Worm (Caenorhabditis elegans): ENCODE results near the gene mvk-1.

DNA sequence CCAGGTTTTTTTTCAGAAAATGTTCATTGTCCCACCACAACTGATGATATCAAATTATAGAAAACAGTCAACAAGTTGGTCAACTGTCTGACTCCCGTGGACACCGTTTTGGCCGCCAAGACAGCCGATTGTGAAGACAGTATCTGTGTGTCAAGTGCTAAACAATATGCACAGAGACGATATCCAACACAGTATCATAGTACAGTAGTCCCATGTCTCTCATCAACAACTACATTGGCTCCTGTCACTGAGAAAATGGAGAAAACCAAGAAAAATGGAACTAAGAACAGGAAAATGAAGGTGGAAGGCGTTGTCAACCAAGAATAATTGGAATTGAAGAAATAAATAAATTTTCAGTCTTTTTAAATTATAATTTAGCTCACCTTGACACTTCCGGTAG, 12.6 kb upstream of the mvk-1 start:
- TF ChIP-seq dpff-1 (tag; optimal IDR thresholded peaks at IDR 0.05) (peak; percentile 43), ZK185.1 (tag; optimal IDR thresholded peaks at IDR 0.05; ENCODE audit: poor library complexity, severe bottlenecking) (no peak), hsf-1 (GFP tag; IDR thresholded peaks at IDR 0.05) (no peak), B0035.1 (tag; optimal IDR thresholded peaks at IDR 0.05) (no peak), F23B12.7 (tag; optimal IDR thresholded peaks at IDR 0.05; ENCODE audit: insufficient read depth) (no peak), K12H6.12 (tag; optimal IDR thresholded peaks at IDR 0.05) (no peak), tbx-9 (tag; optimal IDR thresholded peaks at IDR 0.05; ENCODE audit: borderline replicate concordance) (no peak), nfya-2 (GFP tag; IDR thresholded peaks at IDR 0.05) (no peak), T07F8.4 (tag; optimal IDR thresholded peaks at IDR 0.05) (no peak), ceh-27 (GFP tag; optimal IDR thresholded peaks at IDR 0.05) (no peak), rcor-1 (GFP tag; IDR thresholded peaks at IDR 0.05) (no peak)
